Fruit fly (Drosophila melanogaster) Kc167 (cell line): ENCODE measurements around the gene prd1.

Source experiments
- Myc ChIP-seq: fragments of >200 bp; optimal IDR thresholded peaks from 2 replicates; lab custom pipeline; 2017; ENCODE audit warnings: missing external identifiers
- Sin3A ChIP-seq: fragments of >200 bp; optimal IDR thresholded peaks from 2 replicates; lab custom pipeline; 2018; ENCODE audit warnings: missing external identifiers
- h ChIP-seq: fragments of >200 bp; optimal IDR thresholded peaks from 3 replicates; lab custom pipeline; 2018; ENCODE audit warnings: missing external identifiers
- insv ChIP-seq: fragments of >200 bp; optimal IDR thresholded peaks from 3 replicates; lab custom pipeline; 2018; ENCODE audit warnings: missing external identifiers
- psq ChIP-seq: fragments of >200 bp; optimal IDR thresholded peaks from 2 replicates; lab custom pipeline; 2017; ENCODE audit warnings: missing external identifiers
- ttk ChIP-seq: sonication (Bioruptor generic); optimal IDR thresholded peaks from 2 replicates; lab custom pipeline; 2017; ENCODE audit warnings: missing external identifiers

The prd1 gene

dm6 chr3R:11759185-11759731 is 27.6 kb downstream of the prd1 start:
- no peak for TF ChIP-seq Myc (lab: Kevin White, UChicago)
- no peak for TF ChIP-seq psq (lab: Kevin White, UChicago)
- TF ChIP-seq Sin3A (lab: Kevin White, UChicago): no peak
- TF ChIP-seq insv (lab: Kevin White, UChicago): no peak

- TF ChIP-seq insv (lab: Kevin White, UChicago): no peak
- no peak for TF ChIP-seq psq (lab: Kevin White, UChicago)
- no peak for TF ChIP-seq ttk (lab: Kevin White, UChicago)
- no peak for TF ChIP-seq Myc (lab: Kevin White, UChicago)
- TF ChIP-seq h (lab: Kevin White, UChicago): no peak
- TF ChIP-seq Sin3A (lab: Kevin White, UChicago): no peak
Measured at dm6 chr3R:11758507-11759184, 28.2 kb downstream of the prd1 start.

dm6 chr3R:11758160-11758506 is 28.7 kb downstream of the prd1 start:
- TF ChIP-seq insv (lab: Kevin White, UChicago): no peak
- no peak for TF ChIP-seq psq (lab: Kevin White, UChicago)
- TF ChIP-seq Sin3A (lab: Kevin White, UChicago): no peak
- no peak for TF ChIP-seq h (lab: Kevin White, UChicago)
- no peak for TF ChIP-seq ttk (lab: Kevin White, UChicago)
- no peak for TF ChIP-seq Myc (lab: Kevin White, UChicago)

dm6 chr3R:11757197-11757856 is 29.5 kb downstream of the prd1 start:
- TF ChIP-seq ttk (lab: Kevin White, UChicago) (no peak), Sin3A (lab: Kevin White, UChicago) (no peak), psq (lab: Kevin White, UChicago) (no peak), h (lab: Kevin White, UChicago) (no peak), insv (lab: Kevin White, UChicago) (no peak), Myc (lab: Kevin White, UChicago) (no peak)

dm6 chr3R:11756762-11757161 is 30.1 kb downstream of the prd1 start:
- TF ChIP-seq psq (lab: Kevin White, UChicago) (no peak), insv (lab: Kevin White, UChicago) (no peak), Myc (lab: Kevin White, UChicago) (no peak), h (lab: Kevin White, UChicago) (no peak), ttk (lab: Kevin White, UChicago) (no peak), Sin3A (lab: Kevin White, UChicago) (no peak)

dm6 chr3R:11751756-11752155 is 35.1 kb downstream of the prd1 start:
- no peak for TF ChIP-seq Myc (lab: Kevin White, UChicago)
- no peak for TF ChIP-seq insv (lab: Kevin White, UChicago)
- no peak for TF ChIP-seq h (lab: Kevin White, UChicago)
- TF ChIP-seq ttk (lab: Kevin White, UChicago): no peak
- TF ChIP-seq Sin3A (lab: Kevin White, UChicago): no peak
- TF ChIP-seq psq (lab: Kevin White, UChicago): no peak

- no peak for TF ChIP-seq ttk (lab: Kevin White, UChicago)
- no peak for TF ChIP-seq psq (lab: Kevin White, UChicago)
- TF ChIP-seq insv (lab: Kevin White, UChicago): no peak
- TF ChIP-seq Sin3A (lab: Kevin White, UChicago): no peak
- TF ChIP-seq Myc (lab: Kevin White, UChicago): no peak
- no peak for TF ChIP-seq h (lab: Kevin White, UChicago)
Measured at dm6 chr3R:11750294-11750432, 36.7 kb downstream of the prd1 start, which contains the start of gene CG43062. TSS of gene CG43062 (plus strand) at chr3R:11750333.

dm6 chr3R:11749297-11750293 is 37.2 kb downstream of the prd1 start, which contains the start of gene CG6923:
TSS of gene CG6923 (minus strand) at chr3R:11750029.
- TF ChIP-seq insv (lab: Kevin White, UChicago) (no peak), ttk (lab: Kevin White, UChicago) (no peak), psq (lab: Kevin White, UChicago) (no peak), Sin3A (lab: Kevin White, UChicago) (no peak), Myc (lab: Kevin White, UChicago) (no peak), h (lab: Kevin White, UChicago) (no peak)

dm6 chr3R:11741730-11742203 is 45.0 kb downstream of the prd1 start, which contains the start of the genes Blm and CG14722:
TSS of gene Blm (minus strand) at chr3R:11741783.
TSS of gene CG14722 (plus strand) at chr3R:11741890.
- TF ChIP-seq Myc (lab: Kevin White, UChicago): no peak
- no peak for TF ChIP-seq h (lab: Kevin White, UChicago)
- TF ChIP-seq insv (lab: Kevin White, UChicago): no peak
- TF ChIP-seq Sin3A (lab: Kevin White, UChicago): no peak
- TF ChIP-seq psq (lab: Kevin White, UChicago): no peak
- no peak for TF ChIP-seq ttk (lab: Kevin White, UChicago)

- TF ChIP-seq insv (lab: Kevin White, UChicago): no peak
- no peak for TF ChIP-seq psq (lab: Kevin White, UChicago)
- TF ChIP-seq Sin3A (lab: Kevin White, UChicago): no peak
- no peak for TF ChIP-seq h (lab: Kevin White, UChicago)
- no peak for TF ChIP-seq ttk (lab: Kevin White, UChicago)
Measured at dm6 chr3R:11735337-11735736, 51.5 kb downstream of the prd1 start, which contains the start of gene CG14721. TSS of gene CG14721 (plus strand) at chr3R:11735447.
